Worm (Caenorhabditis elegans) whole organism, late embryonic: Measurements from ENCODE around the gene Y46G5A.38.

Source experiments
- ama-1 ChIP-seq: fragments of 150-350 bp; optimal IDR thresholded peaks from 2 replicates; lab custom pipeline; 2014
- sox-4 ChIP-seq: sonication (generic microtip); optimal IDR thresholded peaks from 2 replicates; lab custom pipeline; 2017; ENCODE audit warnings: mild to moderate bottlenecking, missing genetic modification characterization, inconsistent platforms, missing compliant biosample characterization

- no peak for TF ChIP-seq sox-4
- TF ChIP-seq ama-1 (lab: Kevin White, UChicago): no peak
Observed at ce11 chrII:12790392-12790791, 36.5 kb upstream of the Y46G5A.38 start.
